Fruit fly (Drosophila melanogaster) whole organism, embryonic: Measurements from ENCODE around the gene CG15625.

Experiments
- CG12155 ChIP-seq: fragments of 200-800 bp; sonication (Bioruptor generic); optimal IDR thresholded peaks from 3 replicates; lab custom pipeline; 2016; ENCODE audit warnings: missing biosample characterization, missing genetic modification characterization
- CG31441 ChIP-seq: fragments of 200-800 bp; sonication (Bioruptor generic); IDR thresholded peaks from 2 replicates; pipeline ENCODE4 v1.3.6; 2022; ENCODE audit warnings: missing biosample characterization, missing genetic modification characterization
- CG7357 ChIP-seq: fragments of 200-800 bp; sonication (Bioruptor generic); IDR thresholded peaks from 3 replicates; pipeline ENCODE4 v1.3.6; 2022; ENCODE audit warnings: missing biosample characterization, missing genetic modification characterization
- HLH3B ChIP-seq: fragments of 200-800 bp; sonication (Bioruptor generic); IDR thresholded peaks from 2 replicates; pipeline ENCODE4 v1.3.6; 2022; ENCODE audit warnings: missing biosample characterization, missing genetic modification characterization
- fd3F ChIP-seq: fragments of 200-800 bp; sonication (Bioruptor generic); optimal IDR thresholded peaks from 2 replicates; lab custom pipeline; 2018; ENCODE audit warnings: missing biosample characterization, mild to moderate bottlenecking, missing genetic modification characterization, moderate library complexity
- sug ChIP-seq: fragments of 200-800 bp; optimal IDR thresholded peaks from 2 replicates; lab custom pipeline; 2019; ENCODE audit warnings: missing biosample characterization, mild to moderate bottlenecking, missing genetic modification characterization, moderate library complexity

DNA sequence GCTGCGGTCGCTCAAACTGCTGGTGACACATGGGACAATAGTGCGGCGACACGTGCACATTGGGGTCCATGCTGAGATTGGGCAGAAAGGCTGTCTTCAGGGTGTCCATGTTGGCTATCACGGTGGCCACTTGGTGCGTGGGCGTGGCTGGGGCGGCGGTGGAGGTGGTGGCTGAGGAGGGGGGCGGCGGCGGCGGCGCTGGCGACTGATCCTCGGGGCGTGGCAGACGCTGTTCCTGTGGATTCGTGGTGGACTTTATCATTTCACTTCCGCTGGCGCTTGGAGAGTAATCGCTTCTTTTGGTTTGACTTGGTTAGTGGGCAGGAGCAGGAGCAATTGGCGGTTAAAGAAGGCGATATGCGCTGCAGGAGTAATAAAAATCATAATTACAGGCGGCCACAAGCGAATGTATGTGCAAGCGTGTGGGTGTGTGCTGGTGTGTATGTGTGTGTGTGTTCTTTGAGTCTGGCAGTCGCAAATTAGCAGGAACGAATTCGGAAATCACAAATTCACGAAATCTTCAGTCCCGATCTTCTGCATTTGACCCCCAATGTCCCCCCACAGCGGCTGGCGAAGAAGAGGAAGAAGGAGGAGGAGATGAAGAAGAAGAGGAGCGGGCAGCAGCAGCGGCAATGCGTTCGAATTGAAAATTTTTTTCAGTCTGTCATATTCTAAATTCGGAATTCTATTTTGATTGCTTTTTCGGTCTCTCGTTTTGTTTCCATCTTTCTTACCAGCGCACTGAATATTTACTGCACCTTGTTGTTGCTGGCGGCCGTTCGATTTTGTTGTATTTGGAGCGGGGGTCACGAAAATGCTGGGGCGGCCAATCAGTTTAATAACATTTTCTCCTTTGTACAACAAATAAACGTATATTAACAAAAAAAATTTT, 7.4 kb upstream of the CG15625 start:
- TF ChIP-seq CG12155 (GFP tag; lab: Kevin White, UChicago) (no peak), CG31441 (no peak), fd3F (GFP tag; lab: Kevin White, UChicago) (no peak), CG7357 (no peak), sug (no peak), HLH3B (GFP tag; lab: Robert Waterston, UW) (no peak)
